Worm (Caenorhabditis elegans) whole organism, late embryonic: ENCODE results near the gene F56C3.10.

Source experiments
- C08G9.2 ChIP-seq: sonication (generic microtip); optimal IDR thresholded peaks from 2 replicates; lab custom pipeline; 2016; ENCODE audit warnings: mild to moderate bottlenecking, missing genetic modification characterization, moderate library complexity, missing compliant biosample characterization
- C38D4.7 ChIP-seq: fragments of 200-800 bp; sonication (Bioruptor generic); optimal IDR thresholded peaks from 2 replicates; lab custom pipeline; 2018; ENCODE audit warnings: mild to moderate bottlenecking, missing genetic modification characterization, moderate library complexity, missing compliant biosample characterization
- F13H6.1 ChIP-seq: sonication (generic microtip); optimal IDR thresholded peaks from 2 replicates; lab custom pipeline; 2016; ENCODE audit warnings: missing genetic modification characterization, missing compliant biosample characterization
- K02D7.2 ChIP-seq: sonication (generic microtip); optimal IDR thresholded peaks from 2 replicates; lab custom pipeline; 2017; ENCODE audit warnings: mild to moderate bottlenecking, missing genetic modification characterization, missing compliant biosample characterization
- K09A11.1 ChIP-seq: sonication (generic microtip); optimal IDR thresholded peaks from 2 replicates; lab custom pipeline; 2017; ENCODE audit warnings: antibody characterized with exemption, mild to moderate bottlenecking, missing genetic modification characterization, missing compliant biosample characterization; ENCODE audit not compliant: insufficient read depth
- Y22D7AL.16 ChIP-seq: sonication (generic microtip); optimal IDR thresholded peaks from 2 replicates; lab custom pipeline; 2016; ENCODE audit warnings: missing genetic modification characterization, missing compliant biosample characterization
- ama-1 ChIP-seq: fragments of 150-350 bp; optimal IDR thresholded peaks from 2 replicates; lab custom pipeline; 2014
- ceh-18 ChIP-seq: sonication (generic microtip); optimal IDR thresholded peaks from 2 replicates; lab custom pipeline; 2016; ENCODE audit warnings: missing genetic modification characterization, missing compliant biosample characterization
- ceh-19 ChIP-seq: fragments of 200-800 bp; sonication (Bioruptor generic); optimal IDR thresholded peaks from 2 replicates; lab custom pipeline; 2018; ENCODE audit warnings: mild to moderate bottlenecking, missing genetic modification characterization, missing compliant biosample characterization
- ceh-2 ChIP-seq: sonication (generic microtip); optimal IDR thresholded peaks from 2 replicates; lab custom pipeline; 2016; ENCODE audit warnings: missing genotype, missing genetic modification characterization, missing compliant biosample characterization
- ceh-22 ChIP-seq: sonication (generic microtip); optimal IDR thresholded peaks from 2 replicates; lab custom pipeline; 2017; ENCODE audit warnings: missing biosample characterization, missing genetic modification characterization
- ceh-24 ChIP-seq: sonication (generic microtip); optimal IDR thresholded peaks from 2 replicates; lab custom pipeline; 2016; ENCODE audit warnings: mild to moderate bottlenecking, missing genetic modification characterization, missing compliant biosample characterization
- ceh-31 ChIP-seq: sonication (generic microtip); optimal IDR thresholded peaks from 2 replicates; lab custom pipeline; 2016; ENCODE audit warnings: missing genetic modification characterization, missing compliant biosample characterization
- ceh-34 ChIP-seq: sonication (generic microtip); optimal IDR thresholded peaks from 2 replicates; lab custom pipeline; 2016; ENCODE audit warnings: mild to moderate bottlenecking, missing genetic modification characterization, missing compliant biosample characterization
- ceh-48 ChIP-seq: sonication (generic microtip); optimal IDR thresholded peaks from 2 replicates; lab custom pipeline; 2016; ENCODE audit warnings: missing genetic modification characterization, inconsistent platforms, missing compliant biosample characterization
- ceh-9 ChIP-seq: sonication (generic microtip); optimal IDR thresholded peaks from 2 replicates; lab custom pipeline; 2016; ENCODE audit warnings: mild to moderate bottlenecking, missing genetic modification characterization, inconsistent platforms, missing compliant biosample characterization
- che-1 ChIP-seq: sonication (generic microtip); optimal IDR thresholded peaks from 2 replicates; lab custom pipeline; 2016; ENCODE audit warnings: mild to moderate bottlenecking, missing genetic modification characterization, missing compliant biosample characterization
- dmd-4 ChIP-seq: sonication (generic microtip); optimal IDR thresholded peaks from 2 replicates; lab custom pipeline; 2016; ENCODE audit warnings: borderline replicate concordance, missing genetic modification characterization, missing compliant biosample characterization
- dve-1 ChIP-seq: sonication (generic microtip); optimal IDR thresholded peaks from 2 replicates; lab custom pipeline; 2017; ENCODE audit warnings: antibody characterized with exemption, mild to moderate bottlenecking, missing genetic modification characterization, missing compliant biosample characterization
- elt-2 ChIP-seq: sonication (generic microtip); optimal IDR thresholded peaks from 2 replicates; lab custom pipeline; 2016; ENCODE audit warnings: missing genetic modification reagents, missing genetic modification characterization, missing compliant biosample characterization
- elt-4 ChIP-seq: sonication (generic microtip); optimal IDR thresholded peaks from 2 replicates; lab custom pipeline; 2016; ENCODE audit warnings: missing genetic modification characterization, missing compliant biosample characterization
- eyg-1 ChIP-seq: sonication (generic microtip); optimal IDR thresholded peaks from 2 replicates; lab custom pipeline; 2016; ENCODE audit warnings: missing genotype, missing genetic modification characterization, missing compliant biosample characterization
- fax-1 ChIP-seq: sonication (generic microtip); optimal IDR thresholded peaks from 2 replicates; lab custom pipeline; 2016; ENCODE audit warnings: missing genotype, missing genetic modification characterization, missing compliant biosample characterization
- fkh-6 ChIP-seq: sonication (generic microtip); optimal IDR thresholded peaks from 2 replicates; lab custom pipeline; 2016; ENCODE audit warnings: missing genetic modification characterization, missing compliant biosample characterization
- hlh-15 ChIP-seq: sonication (generic microtip); optimal IDR thresholded peaks from 2 replicates; lab custom pipeline; 2016; ENCODE audit warnings: missing genetic modification characterization, missing compliant biosample characterization
- hlh-30 ChIP-seq: sonication (generic microtip); optimal IDR thresholded peaks from 2 replicates; lab custom pipeline; 2017; ENCODE audit warnings: antibody characterized with exemption, missing genetic modification characterization, missing compliant biosample characterization; ENCODE audit not compliant: insufficient read depth
- hlh-8 ChIP-seq: sonication (generic microtip); optimal IDR thresholded peaks from 2 replicates; lab custom pipeline; 2016; ENCODE audit warnings: missing genotype, missing genetic modification characterization, missing compliant biosample characterization
- lim-6 ChIP-seq: sonication (generic microtip); optimal IDR thresholded peaks from 2 replicates; lab custom pipeline; 2016; ENCODE audit warnings: missing genetic modification characterization, missing compliant biosample characterization
- lin-11 ChIP-seq: fragments of 200-800 bp; sonication (Bioruptor generic); optimal IDR thresholded peaks from 2 replicates; lab custom pipeline; 2018; ENCODE audit warnings: mild to moderate bottlenecking, missing genetic modification characterization, missing compliant biosample characterization
- nfya-1 ChIP-seq: sonication (generic microtip); optimal IDR thresholded peaks from 2 replicates; lab custom pipeline; 2017; ENCODE audit warnings: missing genetic modification characterization, mild to moderate bottlenecking, missing compliant biosample characterization, antibody characterized with exemption, moderate library complexity
- nhr-232 ChIP-seq: sonication (generic microtip); optimal IDR thresholded peaks from 2 replicates; lab custom pipeline; 2016; ENCODE audit warnings: missing genetic modification characterization, missing compliant biosample characterization
- npax-4 ChIP-seq: sonication (generic microtip); optimal IDR thresholded peaks from 2 replicates; lab custom pipeline; 2016; ENCODE audit warnings: missing genetic modification characterization, missing compliant biosample characterization
- odd-2 ChIP-seq: sonication (generic microtip); optimal IDR thresholded peaks from 2 replicates; lab custom pipeline; 2017; ENCODE audit warnings: antibody characterized with exemption, mild to moderate bottlenecking, missing genetic modification characterization, missing compliant biosample characterization
- pat-9 ChIP-seq: fragments of 200-800 bp; sonication (Bioruptor generic); optimal IDR thresholded peaks from 2 replicates; lab custom pipeline; 2018; ENCODE audit warnings: mild to moderate bottlenecking, missing genetic modification characterization, moderate library complexity, missing compliant biosample characterization
- pax-1 ChIP-seq: fragments of 150-350 bp; optimal IDR thresholded peaks from 2 replicates; lab custom pipeline; 2014; ENCODE audit warnings: missing biosample characterization, missing genetic modification characterization
- pha-4 ChIP-seq: fragments of 150-350 bp; optimal IDR thresholded peaks from 2 replicates; lab custom pipeline; 2018; ENCODE audit warnings: missing biosample characterization, missing genetic modification reagents, missing genetic modification characterization
- pqm-1 ChIP-seq: sonication (generic microtip); optimal IDR thresholded peaks from 2 replicates; lab custom pipeline; 2016; ENCODE audit warnings: missing genetic modification characterization, missing compliant biosample characterization
- pros-1 ChIP-seq: fragments of 150-350 bp; optimal IDR thresholded peaks from 2 replicates; lab custom pipeline; 2014; ENCODE audit warnings: missing biosample characterization, missing genetic modification reagents, missing genetic modification characterization
- ref-2 ChIP-seq: sonication (generic microtip); optimal IDR thresholded peaks from 2 replicates; lab custom pipeline; 2016; ENCODE audit warnings: missing genetic modification characterization, missing compliant biosample characterization
- sdc-2 ChIP-seq: sonication (generic microtip); optimal IDR thresholded peaks from 2 replicates; lab custom pipeline; 2016; ENCODE audit warnings: missing genotype, missing genetic modification characterization, missing compliant biosample characterization
- sox-2 ChIP-seq: fragments of 200-800 bp; sonication (Bioruptor generic); IDR thresholded peaks from 2 replicates; pipeline ENCODE4 v1.3.6; 2022; ENCODE audit warnings: missing genetic modification reagents, missing genetic modification characterization, missing compliant biosample characterization
- syd-9 ChIP-seq: sonication (generic microtip); optimal IDR thresholded peaks from 2 replicates; lab custom pipeline; 2016; ENCODE audit warnings: mild to moderate bottlenecking, missing genetic modification characterization, moderate library complexity, missing compliant biosample characterization
- tbx-2 ChIP-seq: sonication (generic microtip); optimal IDR thresholded peaks from 2 replicates; lab custom pipeline; 2016; ENCODE audit warnings: missing genetic modification characterization, missing compliant biosample characterization
- tbx-7 ChIP-seq: sonication (generic microtip); optimal IDR thresholded peaks from 2 replicates; lab custom pipeline; 2016; ENCODE audit warnings: missing genotype, missing genetic modification characterization, missing compliant biosample characterization
- ttx-3 ChIP-seq: sonication (generic microtip); optimal IDR thresholded peaks from 2 replicates; lab custom pipeline; 2016; ENCODE audit warnings: missing genetic modification reagents, missing genetic modification characterization, missing compliant biosample characterization
- unc-3 ChIP-seq, 2 experiments: fragments of 200-800 bp in 1 of 2; sonication (Bioruptor generic) in 1 of 2; sonication (generic microtip) in 1 of 2; conservative IDR thresholded peaks in 1 of 2; optimal IDR thresholded peaks in 1 of 2; 2 replicates each; pipeline versions ENCODE4 v1.3.6 to Lab custom; 2016 to 2022; ENCODE audit warnings: missing compliant biosample characterization in 2 of 2, missing genetic modification characterization in 2 of 2, missing genetic modification reagents in 1 of 2
- unc-42 ChIP-seq: sonication (generic microtip); optimal IDR thresholded peaks from 2 replicates; lab custom pipeline; 2016; ENCODE audit warnings: missing genotype, missing genetic modification characterization, missing compliant biosample characterization
- unc-55 ChIP-seq: sonication (generic microtip); optimal IDR thresholded peaks from 2 replicates; lab custom pipeline; 2017; ENCODE audit warnings: missing biosample characterization, missing genetic modification reagents, missing genetic modification characterization
- ztf-16 ChIP-seq: sonication (generic microtip); optimal IDR thresholded peaks from 2 replicates; lab custom pipeline; 2017; ENCODE audit warnings: missing genetic modification characterization, missing compliant biosample characterization

F56C3.10 gene

ce11 chrX:1358295-1358694 lies 23.2 kb downstream of the F56C3.10 start, which contains the start of gene F56C3.3:
Gene F56C3.3, minus strand, starts transcription at chrX:1358395.
- TF ChIP-seq pat-9 (tag; lab: Kevin White, UChicago), result no peak
- TF ChIP-seq eyg-1 (tag; lab: Kevin White, UChicago), result no peak
- no peak for TF ChIP-seq che-1 (tag; lab: Kevin White, UChicago)
- TF ChIP-seq ama-1 (lab: Kevin White, UChicago), result no peak
- no peak for TF ChIP-seq ref-2 (tag; lab: Kevin White, UChicago)
- no peak for TF ChIP-seq dmd-4 (tag; lab: Kevin White, UChicago)
- no peak for TF ChIP-seq K09A11.1 (tag; lab: Kevin White, UChicago)
- TF ChIP-seq pax-1 (tag; lab: Kevin White, UChicago), result no peak
- no peak for TF ChIP-seq ceh-19 (GFP tag; lab: Kevin White, UChicago)
- no peak for TF ChIP-seq pqm-1
- no peak for TF ChIP-seq lin-11 (tag; lab: Kevin White, UChicago)

- peak; percentile 72 for TF ChIP-seq ceh-22
- peak; percentile 62 for TF ChIP-seq ceh-34 (tag; lab: Kevin White, UChicago)
- no peak for TF ChIP-seq nhr-232 (tag; lab: Kevin White, UChicago)
- TF ChIP-seq ceh-31 (tag; lab: Kevin White, UChicago), result peak; percentile 80
- TF ChIP-seq ceh-18 (tag; lab: Kevin White, UChicago), result peak; percentile 90
- TF ChIP-seq ceh-48, result peak; percentile 78
- TF ChIP-seq lin-11 (tag; lab: Kevin White, UChicago), result no peak
- TF ChIP-seq odd-2 (tag; lab: Kevin White, UChicago), result no peak
- TF ChIP-seq dmd-4 (tag; lab: Kevin White, UChicago), result no peak
- no peak for TF ChIP-seq K02D7.2 (tag; lab: Kevin White, UChicago)
- no peak for TF ChIP-seq lim-6 (tag; lab: Kevin White, UChicago)
- TF ChIP-seq unc-42 (tag; lab: Kevin White, UChicago), result peak; percentile 89
- no peak for TF ChIP-seq ceh-19 (GFP tag; lab: Kevin White, UChicago)
- TF ChIP-seq fax-1, result no peak
- TF ChIP-seq tbx-2, result peak; percentile 74
- peak; percentile 88 for TF ChIP-seq dve-1 (tag; lab: Kevin White, UChicago)
- no peak for TF ChIP-seq F13H6.1 (tag; lab: Kevin White, UChicago)
- no peak for TF ChIP-seq pha-4
- TF ChIP-seq hlh-15 (tag; lab: Kevin White, UChicago), result no peak
- peak; percentile 99 for TF ChIP-seq sdc-2
- TF ChIP-seq K09A11.1 (tag; lab: Kevin White, UChicago), result peak; percentile 66
- TF ChIP-seq pax-1 (tag; lab: Kevin White, UChicago), result peak; percentile 54
- peak; percentile 35 for TF ChIP-seq hlh-30 (tag; lab: Kevin White, UChicago)
- no peak for TF ChIP-seq unc-3 (GFP tag; conservative IDR thresholded peaks at IDR 0.05; lab: Robert Waterston, UW)
- no peak for TF ChIP-seq unc-3 (tag; optimal IDR thresholded peaks at IDR 0.05; lab: Kevin White, UChicago)
- TF ChIP-seq pros-1 (tag; lab: Kevin White, UChicago), result peak; percentile 72
- no peak for TF ChIP-seq fkh-6 (tag; lab: Kevin White, UChicago)
- TF ChIP-seq C08G9.2 (tag; lab: Kevin White, UChicago), result peak; percentile 56
- peak; percentile 5 for TF ChIP-seq ttx-3 (tag; lab: Kevin White, UChicago)
- no peak for TF ChIP-seq sox-2 (GFP tag; lab: Robert Waterston, UW)
- no peak for TF ChIP-seq hlh-8 (tag; lab: Kevin White, UChicago)
- no peak for TF ChIP-seq C38D4.7 (GFP tag; lab: Kevin White, UChicago)
- peak; percentile 47 for TF ChIP-seq elt-2
- peak; percentile 86 for TF ChIP-seq nfya-1 (tag; lab: Kevin White, UChicago)
- TF ChIP-seq ceh-9 (tag; lab: Kevin White, UChicago), result no peak
- no peak for TF ChIP-seq tbx-7 (tag; lab: Kevin White, UChicago)
- TF ChIP-seq ceh-24, result no peak
- peak; percentile 55 for TF ChIP-seq ceh-2 (tag; lab: Kevin White, UChicago)
- TF ChIP-seq syd-9 (tag; lab: Kevin White, UChicago), result no peak
- TF ChIP-seq che-1 (tag; lab: Kevin White, UChicago), result no peak
- TF ChIP-seq pat-9 (tag; lab: Kevin White, UChicago), result no peak
- no peak for TF ChIP-seq elt-4 (tag; lab: Kevin White, UChicago)
- TF ChIP-seq unc-55 (GFP tag; lab: Kevin White, UChicago), result peak; percentile 6
- no peak for TF ChIP-seq ama-1 (lab: Kevin White, UChicago)
- TF ChIP-seq npax-4 (tag; lab: Kevin White, UChicago), result no peak
- TF ChIP-seq Y22D7AL.16, result no peak
- peak; percentile 46 for TF ChIP-seq ztf-16 (tag; lab: Kevin White, UChicago)
- no peak for TF ChIP-seq pqm-1
Observed at ce11 chrX:1344818-1345217, 36.6 kb downstream of the F56C3.10 start.
